Fruit fly (Drosophila melanogaster): Measurements from ENCODE around the gene Mnat9.

Gene Mnat9

dm6 chr3R:31636501-31636900 is 20.5 kb upstream of the Mnat9 start (continued):
- no peak for TF ChIP-seq stwl (tag; optimal IDR thresholded peaks at IDR 0.05)
- no peak for TF ChIP-seq tio (GFP tag; optimal IDR thresholded peaks at IDR 0.05)
- no peak for TF ChIP-seq CG11696 (GFP tag; IDR thresholded peaks at IDR 0.05)
- no peak for TF ChIP-seq dimm (GFP tag; IDR thresholded peaks at IDR 0.05)
- TF ChIP-seq ac (GFP tag; optimal IDR thresholded peaks at IDR 0.05): no peak
- TF ChIP-seq nmo (GFP tag; optimal IDR thresholded peaks at IDR 0.05): peak; percentile 0
- TF ChIP-seq Six4 (GFP tag; optimal IDR thresholded peaks at IDR 0.05): no peak
- TF ChIP-seq Hr39 (optimal IDR thresholded peaks at IDR 0.05): no peak
- TF ChIP-seq CG4360 (GFP tag; IDR thresholded peaks at IDR 0.05): no peak
- no peak for TF ChIP-seq Stat92E (GFP tag; optimal IDR thresholded peaks at IDR 0.05)
- TF ChIP-seq NfI (GFP tag; optimal IDR thresholded peaks at IDR 0.05): peak; percentile 39
- 0 out of 2 replicates have a peak, but pooled peaks have one; percentile 21 for TF ChIP-seq E2f1 (GFP tag; IDR thresholded peaks at IDR 0.05)
- TF ChIP-seq Taf1 (GFP tag; IDR thresholded peaks at IDR 0.05): no peak
- no peak for TF ChIP-seq CG34376 (GFP tag; optimal IDR thresholded peaks at IDR 0.05)
- TF ChIP-seq CG2889 (GFP tag; IDR thresholded peaks at IDR 0.05): no peak
- no peak for TF ChIP-seq CG4617 (GFP tag; optimal IDR thresholded peaks at IDR 0.05; ENCODE audit: borderline replicate concordance)
- TF ChIP-seq CG8290 (GFP tag; optimal IDR thresholded peaks at IDR 0.05): no peak
- peak in 1 of 2 experiments; percentile 69 for TF ChIP-seq CG8290 (tag; optimal IDR thresholded peaks at IDR 0.05)
- TF ChIP-seq CG10543 (GFP tag; optimal IDR thresholded peaks at IDR 0.05): no peak
- no peak for TF ChIP-seq hb (GFP tag; IDR thresholded peaks at IDR 0.05; ENCODE audit: partially characterized antibody)
- TF ChIP-seq CG4820 (GFP tag; optimal IDR thresholded peaks at IDR 0.05): peak; percentile 6
- TF ChIP-seq Ptx1 (GFP tag; IDR thresholded peaks at IDR 0.05): no peak
- peak; percentile 23 for TF ChIP-seq CG8924 (tag; optimal IDR thresholded peaks at IDR 0.05)
- no peak for TF ChIP-seq CG2875 (GFP tag; optimal IDR thresholded peaks at IDR 0.05)
- TF ChIP-seq lmd (GFP tag; IDR thresholded peaks at IDR 0.05): peak; percentile 33; the same call in 1 of the 2 replicates
- TF ChIP-seq Spps (tag; optimal IDR thresholded peaks at IDR 0.05): no peak
- TF ChIP-seq CG16863 (GFP tag; optimal IDR thresholded peaks at IDR 0.05): no peak
- TF ChIP-seq E2f2 (GFP tag; IDR thresholded peaks at IDR 0.05): no peak
- no peak for TF ChIP-seq sd (tag; optimal IDR thresholded peaks at IDR 0.05)
- TF ChIP-seq caup (GFP tag; optimal IDR thresholded peaks at IDR 0.05; ENCODE audit: severe bottlenecking): peak; percentile 37
- TF ChIP-seq zf30C (GFP tag; optimal IDR thresholded peaks at IDR 0.05): peak; percentile 29
- TF ChIP-seq CG10267 (tag; optimal IDR thresholded peaks at IDR 0.05): no peak
- TF ChIP-seq CG12219 (GFP tag; optimal IDR thresholded peaks at IDR 0.05): peak; percentile 17
- TF ChIP-seq tx (GFP tag; optimal IDR thresholded peaks at IDR 0.05): peak; percentile 2
- TF ChIP-seq Opbp (GFP tag; IDR thresholded peaks at IDR 0.05; ENCODE audit: partially characterized antibody): no peak
- TF ChIP-seq CG7839 (tag; optimal IDR thresholded peaks at IDR 0.05): peak; percentile 47
- TF ChIP-seq CG12769 (tag; optimal IDR thresholded peaks at IDR 0.05): peak; percentile 68
- no peak for TF ChIP-seq Trl (optimal IDR thresholded peaks at IDR 0.05)
- peak; percentile 8 for TF ChIP-seq Trl (GFP tag; optimal IDR thresholded peaks at IDR 0.05)
- no peak for TF ChIP-seq Nf-YA (GFP tag; IDR thresholded peaks at IDR 0.05)
- peak; percentile 36 for TF ChIP-seq CG1603 (tag; optimal IDR thresholded peaks at IDR 0.05)
- TF ChIP-seq CG13123 (GFP tag; optimal IDR thresholded peaks at IDR 0.05): no peak
- TF ChIP-seq Lpt (GFP tag; optimal IDR thresholded peaks at IDR 0.05): no peak
- no peak for TF ChIP-seq MTF-1 (GFP tag; optimal IDR thresholded peaks at IDR 0.05; ENCODE audit: borderline replicate concordance)
- TF ChIP-seq Antp (GFP tag; optimal IDR thresholded peaks at IDR 0.05): peak; percentile 30
- peak; percentile 41 for TF ChIP-seq CG7786 (GFP tag; optimal IDR thresholded peaks at IDR 0.05)
- TF ChIP-seq toy (GFP tag; IDR thresholded peaks at IDR 0.05): no peak
- TF ChIP-seq Poxn (GFP tag; IDR thresholded peaks at IDR 0.05): no peak
- TF ChIP-seq vnd (GFP tag; IDR thresholded peaks at IDR 0.05; ENCODE audit: partially characterized antibody): no peak
- peak; percentile 45 for TF ChIP-seq HHEX (GFP tag; optimal IDR thresholded peaks at IDR 0.05)
- peak; percentile 32; the same call in 1 of the 2 replicates for TF ChIP-seq vvl (GFP tag; IDR thresholded peaks at IDR 0.05)
- TF ChIP-seq bsh (GFP tag; optimal IDR thresholded peaks at IDR 0.05): no peak

Data from whole organism, embryonic.